Fruit fly (Drosophila melanogaster) whole organism, embryonic: ENCODE results near the gene CG32074.

Experiments used
- Asciz ChIP-seq: fragments of 200-800 bp; sonication (Bioruptor generic); optimal IDR thresholded peaks from 2 replicates; lab custom pipeline; 2017; ENCODE audit warnings: missing biosample characterization, mild to moderate bottlenecking, missing genetic modification characterization, missing genetic modification reagents
- B-H1 ChIP-seq: fragments of 200-800 bp; sonication (Bioruptor generic); IDR thresholded peaks from 3 replicates; pipeline ENCODE4 v1.3.6; 2022; ENCODE audit warnings: missing biosample characterization, missing genetic modification characterization
- Blimp-1 ChIP-seq: fragments of 200-800 bp; sonication (Bioruptor generic); optimal IDR thresholded peaks from 3 replicates; lab custom pipeline; 2018; ENCODE audit warnings: missing biosample characterization, missing genetic modification characterization, mild to moderate bottlenecking, moderate library complexity, missing genetic modification reagents
- Bteb2 ChIP-seq: fragments of 200-800 bp; sonication (Bioruptor generic); optimal IDR thresholded peaks from 2 replicates; lab custom pipeline; 2016; ENCODE audit warnings: missing biosample characterization, missing genetic modification characterization
- CG10366 ChIP-seq: fragments of 200-800 bp; sonication (Bioruptor generic); IDR thresholded peaks from 2 replicates; pipeline ENCODE4 v1.3.6; 2022; ENCODE audit warnings: missing biosample characterization, missing genetic modification characterization
- CG11398 ChIP-seq: fragments of 200-800 bp; sonication (Bioruptor generic); optimal IDR thresholded peaks from 2 replicates; lab custom pipeline; 2016; ENCODE audit warnings: missing biosample characterization, missing genetic modification characterization
- CG13123 ChIP-seq: fragments of 200-800 bp; sonication (Bioruptor generic); optimal IDR thresholded peaks from 2 replicates; lab custom pipeline; 2016; ENCODE audit warnings: missing biosample characterization, missing genetic modification characterization
- CG14014 ChIP-seq: fragments of 200-800 bp; sonication (Bioruptor generic); IDR thresholded peaks from 2 replicates; pipeline ENCODE4 v1.3.6; 2022; ENCODE audit warnings: missing biosample characterization, missing genetic modification characterization
- CG15011 ChIP-seq: fragments of 200-800 bp; sonication (Bioruptor generic); optimal IDR thresholded peaks from 3 replicates; lab custom pipeline; 2018; ENCODE audit warnings: missing biosample characterization, mild to moderate bottlenecking, missing genetic modification characterization
- CG15601 ChIP-seq: fragments of 200-800 bp; sonication (Bioruptor generic); optimal IDR thresholded peaks from 3 replicates; lab custom pipeline; 2019; ENCODE audit warnings: missing biosample characterization, mild to moderate bottlenecking, missing genetic modification characterization, moderate library complexity
- CG1602 ChIP-seq: fragments of 200-800 bp; sonication (Bioruptor generic); optimal IDR thresholded peaks from 3 replicates; lab custom pipeline; 2016; ENCODE audit warnings: missing biosample characterization, missing genetic modification characterization
- CG1603 ChIP-seq: fragments of 200-800 bp; sonication (Bioruptor generic); optimal IDR thresholded peaks from 2 replicates; lab custom pipeline; 2019; ENCODE audit warnings: missing biosample characterization, mild to moderate bottlenecking, missing genetic modification characterization, moderate library complexity
- CG17359 ChIP-seq: fragments of 200-800 bp; sonication (Bioruptor generic); optimal IDR thresholded peaks from 3 replicates; lab custom pipeline; 2018; ENCODE audit warnings: missing biosample characterization, mild to moderate bottlenecking, missing genetic modification characterization, moderate library complexity
- CG17568 ChIP-seq: fragments of 200-800 bp; sonication (Bioruptor generic); optimal IDR thresholded peaks from 2 replicates; lab custom pipeline; 2018; ENCODE audit warnings: missing biosample characterization, mild to moderate bottlenecking, missing genetic modification characterization, moderate library complexity
- CG3065 ChIP-seq: fragments of 200-800 bp; sonication (Bioruptor generic); optimal IDR thresholded peaks from 2 replicates; lab custom pipeline; 2016; ENCODE audit warnings: missing biosample characterization, missing genetic modification characterization
- CG3281 ChIP-seq: fragments of 200-800 bp; sonication (Bioruptor generic); optimal IDR thresholded peaks from 3 replicates; lab custom pipeline; 2017; ENCODE audit warnings: missing biosample characterization, mild to moderate bottlenecking, missing genetic modification characterization
- CG3726 ChIP-seq: fragments of 200-800 bp; sonication (Bioruptor generic); IDR thresholded peaks from 3 replicates; pipeline ENCODE4, ENCODE4 v1.3.6; 2022; ENCODE audit warnings: missing biosample characterization, missing genetic modification characterization
- CG3847 ChIP-seq: fragments of 200-800 bp; sonication (Bioruptor generic); IDR thresholded peaks from 2 replicates; pipeline ENCODE4 v1.3.6; 2022; ENCODE audit warnings: missing biosample characterization, missing genetic modification characterization
- CG4360 ChIP-seq: fragments of 200-800 bp; sonication (Bioruptor generic); IDR thresholded peaks from 2 replicates; pipeline ENCODE4 v1.3.6; 2022; ENCODE audit warnings: missing biosample characterization, missing genetic modification characterization
- CG6654 ChIP-seq: fragments of 200-800 bp; sonication (Bioruptor generic); optimal IDR thresholded peaks from 2 replicates; lab custom pipeline; 2017; ENCODE audit warnings: missing biosample characterization, mild to moderate bottlenecking, missing genetic modification characterization
- CG7963 ChIP-seq: fragments of 200-800 bp; sonication (Bioruptor generic); IDR thresholded peaks from 3 replicates; pipeline ENCODE4 v1.3.6; 2022; ENCODE audit warnings: missing biosample characterization, missing genetic modification characterization; ENCODE audit not compliant: partially characterized antibody
- CG8478 ChIP-seq: fragments of >200 bp; optimal IDR thresholded peaks from 2 replicates; lab custom pipeline; 2018
- CG8765 ChIP-seq: fragments of 200-800 bp; sonication (Bioruptor generic); IDR thresholded peaks from 2 replicates; pipeline ENCODE4 v1.3.6; 2022; ENCODE audit warnings: missing biosample characterization, missing genetic modification characterization
- D19B ChIP-seq: fragments of 200-800 bp; sonication (Bioruptor generic); optimal IDR thresholded peaks from 2 replicates; lab custom pipeline; 2017; ENCODE audit warnings: missing biosample characterization, mild to moderate bottlenecking, missing genetic modification characterization
- Dip3 ChIP-seq: fragments of 200-800 bp; sonication (Bioruptor generic); optimal IDR thresholded peaks from 3 replicates; lab custom pipeline; 2016; ENCODE audit warnings: missing biosample characterization, missing genetic modification characterization
- Doc2 ChIP-seq: fragments of 200-800 bp; sonication (Bioruptor generic); IDR thresholded peaks from 2 replicates; pipeline ENCODE4 v1.3.6; 2022; ENCODE audit warnings: missing biosample characterization, missing genetic modification characterization
- Dp ChIP-seq: fragments of 200-800 bp; sonication (Bioruptor generic); optimal IDR thresholded peaks from 2 replicates; lab custom pipeline; 2018; ENCODE audit warnings: missing biosample characterization, mild to moderate bottlenecking, missing genetic modification characterization, moderate library complexity
- E2f1 ChIP-seq: fragments of 200-800 bp; sonication (Bioruptor generic); IDR thresholded peaks from 2 replicates; pipeline ENCODE4 v1.3.6; 2022; ENCODE audit warnings: missing biosample characterization, missing genetic modification characterization
- Elba2 ChIP-seq: fragments of 200-800 bp; sonication (Bioruptor generic); optimal IDR thresholded peaks from 3 replicates; lab custom pipeline; 2016; ENCODE audit warnings: missing biosample characterization, missing genetic modification characterization
- GATAe ChIP-seq: fragments of 200-800 bp; sonication (Bioruptor generic); conservative IDR thresholded peaks from 2 replicates; pipeline ENCODE4 v1.3.6; 2022; ENCODE audit warnings: missing biosample characterization, missing genetic modification characterization
- HmgD ChIP-seq: fragments of 200-800 bp; sonication (Bioruptor generic); optimal IDR thresholded peaks from 3 replicates; lab custom pipeline; 2016; ENCODE audit warnings: missing biosample characterization, missing genetic modification characterization
- Mrtf ChIP-seq: fragments of 200-800 bp; sonication (Bioruptor generic); IDR thresholded peaks from 3 replicates; pipeline ENCODE4 v1.3.6; 2022; ENCODE audit warnings: missing biosample characterization, missing genetic modification characterization
- Oli ChIP-seq: fragments of 200-800 bp; sonication (Bioruptor generic); optimal IDR thresholded peaks from 2 replicates; lab custom pipeline; 2018; ENCODE audit warnings: missing biosample characterization, mild to moderate bottlenecking, missing genetic modification characterization, moderate library complexity
- Trl ChIP-seq, 3 experiments: fragments of >200 bp in 2 of 3; fragments of 200-800 bp in 1 of 3; sonication (Bioruptor generic) in 1 of 3; optimal IDR thresholded peaks; 2 replicates in 1 of 3; 3 replicates in 2 of 3; lab custom pipeline; 2016 to 2017; ENCODE audit warnings: missing biosample characterization in 1 of 3, missing genetic modification characterization in 1 of 3
- ap ChIP-seq: fragments of 200-800 bp; sonication (Bioruptor generic); IDR thresholded peaks from 2 replicates; pipeline ENCODE4 v1.3.6; 2022; ENCODE audit warnings: missing biosample characterization, missing genetic modification characterization
- cato ChIP-seq: fragments of 200-800 bp; sonication (Bioruptor generic); optimal IDR thresholded peaks from 2 replicates; lab custom pipeline; 2016; ENCODE audit warnings: missing biosample characterization, missing genetic modification characterization, borderline replicate concordance
- chinmo ChIP-seq: fragments of 200-800 bp; sonication (Bioruptor generic); IDR thresholded peaks from 4 replicates; pipeline ENCODE4 v1.3.6; 2022; ENCODE audit warnings: missing biosample characterization, missing genetic modification characterization; ENCODE audit not compliant: partially characterized antibody
- ci ChIP-seq: fragments of 200-800 bp; sonication (Bioruptor generic); IDR thresholded peaks from 3 replicates; pipeline ENCODE4 v1.3.6; 2022; ENCODE audit warnings: missing biosample characterization, missing genetic modification characterization
- dpn ChIP-seq, 2 experiments: fragments of 200-800 bp; sonication (Bioruptor generic); optimal IDR thresholded peaks; 3 replicates each; lab custom pipeline; 2016; ENCODE audit warnings: missing biosample characterization in 2 of 2, missing genetic modification characterization in 2 of 2
- eyg ChIP-seq: fragments of 200-800 bp; sonication (Bioruptor generic); optimal IDR thresholded peaks from 3 replicates; lab custom pipeline; 2016; ENCODE audit warnings: missing biosample characterization, missing genetic modification characterization
- kay ChIP-seq: fragments of 200-800 bp; sonication (Bioruptor generic); optimal IDR thresholded peaks from 2 replicates; lab custom pipeline; 2016; ENCODE audit warnings: missing biosample characterization, missing genetic modification characterization
- pita ChIP-seq: fragments of 200-800 bp; sonication (Bioruptor generic); optimal IDR thresholded peaks from 2 replicates; lab custom pipeline; 2017; ENCODE audit warnings: missing biosample characterization, mild to moderate bottlenecking, missing genetic modification characterization
- prd ChIP-seq, 3 experiments: fragments of >200 bp in 2 of 3; fragments of 200-800 bp in 1 of 3; sonication (Bioruptor generic) in 1 of 3; optimal IDR thresholded peaks in 2 of 3; IDR thresholded peaks in 1 of 3; 2 replicates in 2 of 3; 3 replicates in 1 of 3; pipeline versions ENCODE4 v1.3.6 to Lab custom; 2017 to 2022; ENCODE audit warnings: missing biosample characterization in 1 of 3, missing genetic modification characterization in 1 of 3
- row ChIP-seq: fragments of 200-800 bp; sonication (Bioruptor generic); IDR thresholded peaks from 3 replicates; pipeline ENCODE4 v1.3.6; 2022; ENCODE audit warnings: missing biosample characterization, missing genetic modification characterization
- sr ChIP-seq: fragments of 200-800 bp; sonication (Bioruptor generic); IDR thresholded peaks from 3 replicates; pipeline ENCODE4 v1.3.6; 2022; ENCODE audit warnings: missing biosample characterization, missing genetic modification characterization
- usp ChIP-seq: fragments of >200 bp; optimal IDR thresholded peaks from 2 replicates; lab custom pipeline; 2017; ENCODE audit warnings: missing biosample characterization, missing genetic modification characterization
- wek ChIP-seq: fragments of 200-800 bp; sonication (Bioruptor generic); optimal IDR thresholded peaks from 3 replicates; lab custom pipeline; 2018; ENCODE audit warnings: missing biosample characterization, mild to moderate bottlenecking, missing genetic modification characterization, moderate library complexity
- wor ChIP-seq: fragments of 200-800 bp; sonication (Bioruptor generic); IDR thresholded peaks from 2 replicates; pipeline ENCODE4 v1.3.6; 2022; ENCODE audit warnings: missing biosample characterization, missing genetic modification characterization
- zen2 ChIP-seq: fragments of 200-800 bp; sonication (Bioruptor generic); IDR thresholded peaks from 3 replicates; pipeline ENCODE4 v1.3.6; 2022; ENCODE audit warnings: missing biosample characterization, missing genetic modification characterization; ENCODE audit not compliant: partially characterized antibody

The CG32074 gene

DNA sequence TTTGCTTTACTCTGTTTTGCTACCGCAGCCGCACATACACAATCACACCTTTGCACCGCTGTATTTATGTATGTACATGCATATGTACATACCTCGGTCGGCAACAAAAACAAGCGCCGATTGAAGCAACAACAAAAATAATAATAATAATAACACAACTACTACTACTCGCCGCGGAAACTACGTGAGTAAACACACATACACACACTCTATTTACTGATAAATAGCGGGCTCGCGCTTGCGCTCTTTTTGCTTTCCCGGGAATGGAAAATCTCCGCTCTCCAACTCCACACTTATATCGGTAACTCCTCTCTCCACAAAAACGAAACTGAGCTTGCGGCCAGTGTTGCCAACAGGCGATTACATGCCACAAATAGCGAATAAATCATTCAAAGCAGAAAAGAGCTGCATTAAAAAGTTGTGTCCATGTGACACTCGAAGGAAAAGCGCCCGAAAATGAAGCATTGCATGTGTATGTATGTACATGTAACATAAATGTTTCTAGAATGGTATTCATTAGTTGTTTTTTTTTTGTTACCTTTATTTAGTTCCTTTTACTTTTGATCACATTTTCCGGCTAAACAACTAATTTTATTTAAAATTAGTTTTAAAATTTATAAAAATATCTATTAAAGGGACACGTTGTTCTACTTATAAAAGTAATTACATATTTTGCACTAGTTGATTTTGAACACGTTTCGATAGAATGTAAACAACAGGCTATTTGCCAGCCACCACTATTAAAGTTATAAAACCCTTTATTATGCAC is 13.3 kb downstream of the CG32074 start (continued):
- TF ChIP-seq CG15601 (tag; lab: Kevin White, UChicago) (peak; percentile 91), eyg (GFP tag; lab: Kevin White, UChicago) (peak; percentile 33), Dp (GFP tag; lab: Kevin White, UChicago) (no peak), CG10366 (GFP tag; lab: Robert Waterston, UW) (peak; percentile 24; the same call in 1 of the 2 replicates), B-H1 (GFP tag; lab: Robert Waterston, UW) (no peak), CG3065 (GFP tag; lab: Kevin White, UChicago) (peak; percentile 34), dpn (GFP tag; optimal IDR thresholded peaks at IDR 0.05; lab: Kevin White, UChicago) (peak; percentile 16 to 49), CG8765 (no peak), usp (no peak), CG17359 (tag; lab: Kevin White, UChicago) (peak; percentile 73), D19B (GFP tag; lab: Kevin White, UChicago) (peak; percentile 22), E2f1 (GFP tag; lab: Robert Waterston, UW) (no peak; the same call in 1 of the 2 replicates), Dip3 (peak; percentile 31), CG1603 (tag; lab: Kevin White, UChicago) (peak; percentile 64), Elba2 (GFP tag; lab: Kevin White, UChicago) (no peak), CG14014 (GFP tag; lab: Robert Waterston, UW) (peak; percentile 74; the same call in 1 of the 2 replicates), CG7963 (GFP tag; lab: Robert Waterston, UW) (no peak), Trl (optimal IDR thresholded peaks at IDR 0.05; lab: Kevin White, UChicago) (peak; percentile 77 to 78), Trl (GFP tag; optimal IDR thresholded peaks at IDR 0.05; lab: Kevin White, UChicago) (peak; percentile 59), Doc2 (GFP tag; lab: Robert Waterston, UW) (no peak), CG13123 (GFP tag; lab: Kevin White, UChicago) (peak; percentile 68), ci (GFP tag; lab: Robert Waterston, UW) (peak; percentile 92), kay (GFP tag; lab: Kevin White, UChicago) (peak; percentile 5), pita (no peak), CG3726 (GFP tag; lab: Robert Waterston, UW) (no peak), CG17568 (peak; percentile 90), HmgD (GFP tag; lab: Kevin White, UChicago) (peak; percentile 35), CG6654 (no peak), CG11398 (GFP tag; lab: Kevin White, UChicago) (peak; percentile 68), CG3281 (GFP tag; lab: Kevin White, UChicago) (peak; percentile 74), Oli (tag; lab: Kevin White, UChicago) (no peak), GATAe (GFP tag; lab: Robert Waterston, UW) (no peak), wek (GFP tag; lab: Kevin White, UChicago) (peak; percentile 87), CG3847 (peak; percentile 54), sr (GFP tag; lab: Robert Waterston, UW) (no peak), row (GFP tag; lab: Robert Waterston, UW) (peak; percentile 43), chinmo (GFP tag; lab: Robert Waterston, UW) (peak; percentile 98), Mrtf (no peak), ap (GFP tag; lab: Robert Waterston, UW) (no peak), zen2 (no peak), wor (GFP tag; lab: Robert Waterston, UW) (no peak), prd (optimal IDR thresholded peaks at IDR 0.05; lab: Kevin White, UChicago) (no peak), prd (GFP tag; IDR thresholded peaks at IDR 0.05; lab: Robert Waterston, UW) (peak; percentile 47; the same call in 2 of the 3 replicates), cato (GFP tag; lab: Kevin White, UChicago) (no peak), CG8478 (lab: Kevin White, UChicago) (no peak), CG15011 (peak; percentile 75), Asciz (peak; percentile 84), Blimp-1 (GFP tag; lab: Kevin White, UChicago) (peak; percentile 55), Bteb2 (GFP tag; lab: Kevin White, UChicago) (peak; percentile 41), CG1602 (GFP tag; lab: Kevin White, UChicago) (peak; percentile 44), CG4360 (GFP tag; lab: Robert Waterston, UW) (peak; percentile 96)
